Fruit fly (Drosophila melanogaster) whole organism, embryonic: ENCODE measurements around the gene CG14958.

Source experiments
- ATbp ChIP-seq: fragments of 200-800 bp; sonication (Bioruptor generic); optimal IDR thresholded peaks from 2 replicates; lab custom pipeline; 2017; ENCODE audit warnings: missing biosample characterization, mild to moderate bottlenecking, missing genetic modification characterization, missing genetic modification reagents
- Atf3 ChIP-seq: fragments of 200-800 bp; sonication (Bioruptor generic); optimal IDR thresholded peaks from 3 replicates; lab custom pipeline; 2016; ENCODE audit warnings: missing biosample characterization, missing genetic modification characterization
- CG10267 ChIP-seq: fragments of 200-800 bp; sonication (Bioruptor generic); optimal IDR thresholded peaks from 2 replicates; lab custom pipeline; 2018; ENCODE audit warnings: missing biosample characterization, mild to moderate bottlenecking, missing genetic modification characterization, moderate library complexity
- CG10565 ChIP-seq: fragments of 200-800 bp; sonication (Bioruptor generic); optimal IDR thresholded peaks from 3 replicates; lab custom pipeline; 2016; ENCODE audit warnings: missing biosample characterization, mild to moderate bottlenecking, missing genetic modification characterization
- CG11696 ChIP-seq: fragments of 200-800 bp; sonication (Bioruptor generic); IDR thresholded peaks from 2 replicates; pipeline ENCODE4 v1.3.6; 2022; ENCODE audit warnings: missing biosample characterization, missing genetic modification characterization
- CG1233 ChIP-seq: fragments of 200-800 bp; sonication (Bioruptor generic); optimal IDR thresholded peaks from 4 replicates; lab custom pipeline; 2018; ENCODE audit warnings: missing biosample characterization, mild to moderate bottlenecking, missing genetic modification characterization
- CG12744 ChIP-seq: fragments of 200-800 bp; sonication (Bioruptor generic); optimal IDR thresholded peaks from 2 replicates; lab custom pipeline; 2016; ENCODE audit warnings: missing biosample characterization, missing genetic modification characterization
- CG13287 ChIP-seq: fragments of 200-800 bp; sonication (Bioruptor generic); IDR thresholded peaks from 2 replicates; pipeline ENCODE4 v1.3.6; 2022; ENCODE audit warnings: missing biosample characterization, missing genetic modification characterization; ENCODE audit not compliant: partially characterized antibody
- CG16863 ChIP-seq: fragments of 200-800 bp; sonication (Bioruptor generic); optimal IDR thresholded peaks from 3 replicates; lab custom pipeline; 2016; ENCODE audit warnings: missing biosample characterization, missing genetic modification characterization
- CG17186 ChIP-seq: fragments of 200-800 bp; sonication (Bioruptor generic); optimal IDR thresholded peaks from 3 replicates; lab custom pipeline; 2017; ENCODE audit warnings: missing biosample characterization, missing genetic modification reagents, missing genetic modification characterization
- CG18262 ChIP-seq: fragments of 200-800 bp; optimal IDR thresholded peaks from 3 replicates; lab custom pipeline; 2019; ENCODE audit warnings: missing biosample characterization, mild to moderate bottlenecking, missing genetic modification characterization, moderate library complexity
- CG2116 ChIP-seq: fragments of 200-800 bp; sonication (Bioruptor generic); optimal IDR thresholded peaks from 3 replicates; lab custom pipeline; 2018; ENCODE audit warnings: missing biosample characterization, mild to moderate bottlenecking, missing genetic modification characterization
- CG34224 ChIP-seq: fragments of 200-800 bp; sonication (Bioruptor generic); IDR thresholded peaks from 3 replicates; pipeline ENCODE4 v1.3.6; 2022; ENCODE audit warnings: missing biosample characterization, missing genetic modification characterization; ENCODE audit not compliant: partially characterized antibody
- CG34376 ChIP-seq: fragments of 200-800 bp; sonication (Bioruptor generic); optimal IDR thresholded peaks from 2 replicates; lab custom pipeline; 2018; ENCODE audit warnings: missing biosample characterization, mild to moderate bottlenecking, missing genetic modification characterization
- CG4360 ChIP-seq: fragments of 200-800 bp; sonication (Bioruptor generic); IDR thresholded peaks from 2 replicates; pipeline ENCODE4 v1.3.6; 2022; ENCODE audit warnings: missing biosample characterization, missing genetic modification characterization
- CG4424 ChIP-seq: fragments of 200-800 bp; sonication (Bioruptor generic); optimal IDR thresholded peaks from 3 replicates; lab custom pipeline; 2016; ENCODE audit warnings: missing biosample characterization, missing genetic modification characterization
- CG6791 ChIP-seq: fragments of 200-800 bp; sonication (Bioruptor generic); IDR thresholded peaks from 3 replicates; pipeline ENCODE4 v1.3.6; 2022; ENCODE audit warnings: missing biosample characterization, missing genetic modification characterization; ENCODE audit not compliant: partially characterized antibody
- CG7556 ChIP-seq: fragments of 200-800 bp; sonication (Bioruptor generic); optimal IDR thresholded peaks from 2 replicates; lab custom pipeline; 2017; ENCODE audit warnings: missing biosample characterization, mild to moderate bottlenecking, missing genetic modification characterization
- Camta ChIP-seq: fragments of 200-800 bp; sonication (Bioruptor generic); optimal IDR thresholded peaks from 2 replicates; lab custom pipeline; 2016; ENCODE audit warnings: missing biosample characterization, missing genetic modification characterization
- H15 ChIP-seq: fragments of 200-800 bp; sonication (Bioruptor generic); IDR thresholded peaks from 3 replicates; pipeline ENCODE4 v1.3.6; 2022; ENCODE audit warnings: missing biosample characterization, missing genetic modification characterization
- HLH3B ChIP-seq: fragments of 200-800 bp; sonication (Bioruptor generic); IDR thresholded peaks from 2 replicates; pipeline ENCODE4 v1.3.6; 2022; ENCODE audit warnings: missing biosample characterization, missing genetic modification characterization
- Hr39 ChIP-seq: fragments of >200 bp; optimal IDR thresholded peaks from 2 replicates; lab custom pipeline; 2017
- Mad ChIP-seq: fragments of 200-800 bp; sonication (Bioruptor generic); optimal IDR thresholded peaks from 2 replicates; lab custom pipeline; 2016; ENCODE audit warnings: missing biosample characterization, missing genetic modification characterization
- Max ChIP-seq: fragments of 200-800 bp; sonication (Bioruptor generic); optimal IDR thresholded peaks from 2 replicates; lab custom pipeline; 2016; ENCODE audit warnings: missing biosample characterization, mild to moderate bottlenecking, missing genetic modification characterization
- Med ChIP-seq: fragments of 200-800 bp; sonication (Bioruptor generic); peaks from one replicate; lab custom pipeline; 2016; ENCODE audit warnings: missing biosample characterization, missing genetic modification characterization, mild to moderate bottlenecking, inconsistent platforms, moderate library complexity
- NC2β ChIP-seq: fragments of 200-800 bp; sonication (Bioruptor generic); optimal IDR thresholded peaks from 2 replicates; lab custom pipeline; 2016; ENCODE audit warnings: missing biosample characterization, missing genetic modification characterization
- Nf-YC ChIP-seq: fragments of 200-800 bp; optimal IDR thresholded peaks from 3 replicates; lab custom pipeline; 2019; ENCODE audit warnings: missing biosample characterization, mild to moderate bottlenecking, missing genetic modification characterization, moderate library complexity
- Pdp1 ChIP-seq, 2 experiments: fragments of 200-800 bp; sonication (Bioruptor generic); optimal IDR thresholded peaks; 3 replicates each; lab custom pipeline; 2016; ENCODE audit warnings: missing biosample characterization in 2 of 2, missing genetic modification characterization in 2 of 2, mild to moderate bottlenecking in 1 of 2, moderate library complexity in 1 of 2
- Ptx1 ChIP-seq: fragments of 200-800 bp; sonication (Bioruptor generic); IDR thresholded peaks from 2 replicates; pipeline ENCODE4 v1.3.6; 2022; ENCODE audit warnings: missing biosample characterization, missing genetic modification characterization
- Rfx ChIP-seq: fragments of 200-800 bp; sonication (Bioruptor generic); IDR thresholded peaks from 2 replicates; pipeline ENCODE4 v1.3.6; 2022; ENCODE audit warnings: missing biosample characterization, missing genetic modification characterization
- Sin3A ChIP-seq: fragments of >200 bp; optimal IDR thresholded peaks from 2 replicates; lab custom pipeline; 2018
- Stat92E ChIP-seq, 3 experiments: fragments of >200 bp in 2 of 3; fragments of 200-800 bp in 1 of 3; sonication (Bioruptor generic) in 1 of 3; optimal IDR thresholded peaks; 2 replicates each; lab custom pipeline; 2017 to 2019; ENCODE audit warnings: missing biosample characterization in 3 of 3, missing genetic modification characterization in 3 of 3, mild to moderate bottlenecking in 1 of 3, moderate library complexity in 1 of 3
- Trl ChIP-seq, 3 experiments: fragments of >200 bp in 2 of 3; fragments of 200-800 bp in 1 of 3; sonication (Bioruptor generic) in 1 of 3; optimal IDR thresholded peaks; 2 replicates in 1 of 3; 3 replicates in 2 of 3; lab custom pipeline; 2016 to 2017; ENCODE audit warnings: missing biosample characterization in 1 of 3, missing genetic modification characterization in 1 of 3
- bab2 ChIP-seq: fragments of 200-800 bp; sonication (Bioruptor generic); optimal IDR thresholded peaks from 2 replicates; lab custom pipeline; 2016; ENCODE audit warnings: missing biosample characterization, missing genetic modification characterization
- bcd ChIP-seq: fragments of 200-800 bp; sonication (Bioruptor generic); optimal IDR thresholded peaks from 2 replicates; lab custom pipeline; 2017; ENCODE audit warnings: missing biosample characterization, mild to moderate bottlenecking, missing genetic modification characterization
- dm ChIP-seq: fragments of 200-800 bp; sonication (Bioruptor generic); optimal IDR thresholded peaks from 3 replicates; lab custom pipeline; 2016; ENCODE audit warnings: missing biosample characterization, missing genetic modification characterization
- exex ChIP-seq: fragments of 200-800 bp; sonication (Bioruptor generic); optimal IDR thresholded peaks from 4 replicates; lab custom pipeline; 2018; ENCODE audit warnings: missing biosample characterization, mild to moderate bottlenecking, missing genetic modification characterization, moderate library complexity
- fd3F ChIP-seq: fragments of 200-800 bp; sonication (Bioruptor generic); optimal IDR thresholded peaks from 2 replicates; lab custom pipeline; 2018; ENCODE audit warnings: missing biosample characterization, mild to moderate bottlenecking, missing genetic modification characterization, moderate library complexity
- kah ChIP-seq: fragments of 200-800 bp; sonication (Bioruptor generic); optimal IDR thresholded peaks from 2 replicates; lab custom pipeline; 2018; ENCODE audit warnings: missing biosample characterization, mild to moderate bottlenecking, missing genetic modification characterization
- kay ChIP-seq: fragments of 200-800 bp; sonication (Bioruptor generic); optimal IDR thresholded peaks from 2 replicates; lab custom pipeline; 2016; ENCODE audit warnings: missing biosample characterization, missing genetic modification characterization
- kni ChIP-seq: fragments of 200-800 bp; sonication (Bioruptor generic); optimal IDR thresholded peaks from 3 replicates; lab custom pipeline; 2017; ENCODE audit warnings: mild to moderate bottlenecking, missing biosample characterization, missing genetic modification reagents, missing genetic modification characterization
- nmo ChIP-seq: fragments of 200-800 bp; sonication (Bioruptor generic); optimal IDR thresholded peaks from 2 replicates; lab custom pipeline; 2018; ENCODE audit warnings: missing biosample characterization, mild to moderate bottlenecking, missing genetic modification characterization, moderate library complexity
- prd ChIP-seq, 3 experiments: fragments of >200 bp in 2 of 3; fragments of 200-800 bp in 1 of 3; sonication (Bioruptor generic) in 1 of 3; optimal IDR thresholded peaks in 2 of 3; IDR thresholded peaks in 1 of 3; 2 replicates in 2 of 3; 3 replicates in 1 of 3; pipeline versions ENCODE4 v1.3.6 to Lab custom; 2017 to 2022; ENCODE audit warnings: missing biosample characterization in 1 of 3, missing genetic modification characterization in 1 of 3
- psq ChIP-seq: fragments of 200-800 bp; sonication (Bioruptor generic); optimal IDR thresholded peaks from 2 replicates; lab custom pipeline; 2017; ENCODE audit warnings: missing biosample characterization, missing genetic modification characterization
- ro ChIP-seq: fragments of 200-800 bp; sonication (Bioruptor generic); IDR thresholded peaks from 2 replicates; pipeline ENCODE4 v1.3.6; 2022; ENCODE audit warnings: missing biosample characterization, missing genetic modification characterization
- salm ChIP-seq: fragments of 200-800 bp; sonication (Bioruptor generic); optimal IDR thresholded peaks from 2 replicates; lab custom pipeline; 2018; ENCODE audit warnings: missing biosample characterization, mild to moderate bottlenecking, missing genetic modification characterization
- tin ChIP-seq: fragments of 200-800 bp; sonication (Bioruptor generic); optimal IDR thresholded peaks from 3 replicates; lab custom pipeline; 2016; ENCODE audit warnings: missing biosample characterization, missing genetic modification characterization
- trem ChIP-seq: fragments of 200-800 bp; optimal IDR thresholded peaks from 3 replicates; lab custom pipeline; 2019; ENCODE audit warnings: missing biosample characterization, mild to moderate bottlenecking, missing genetic modification characterization, moderate library complexity
- tx ChIP-seq: fragments of 200-800 bp; sonication (Bioruptor generic); optimal IDR thresholded peaks from 2 replicates; lab custom pipeline; 2016; ENCODE audit warnings: missing biosample characterization, missing genetic modification characterization
- wor ChIP-seq: fragments of 200-800 bp; sonication (Bioruptor generic); IDR thresholded peaks from 2 replicates; pipeline ENCODE4 v1.3.6; 2022; ENCODE audit warnings: missing biosample characterization, missing genetic modification characterization
- zf30C ChIP-seq: fragments of 200-800 bp; sonication (Bioruptor generic); optimal IDR thresholded peaks from 3 replicates; lab custom pipeline; 2018; ENCODE audit warnings: missing biosample characterization, mild to moderate bottlenecking, missing genetic modification characterization

CG14958 gene

DNA sequence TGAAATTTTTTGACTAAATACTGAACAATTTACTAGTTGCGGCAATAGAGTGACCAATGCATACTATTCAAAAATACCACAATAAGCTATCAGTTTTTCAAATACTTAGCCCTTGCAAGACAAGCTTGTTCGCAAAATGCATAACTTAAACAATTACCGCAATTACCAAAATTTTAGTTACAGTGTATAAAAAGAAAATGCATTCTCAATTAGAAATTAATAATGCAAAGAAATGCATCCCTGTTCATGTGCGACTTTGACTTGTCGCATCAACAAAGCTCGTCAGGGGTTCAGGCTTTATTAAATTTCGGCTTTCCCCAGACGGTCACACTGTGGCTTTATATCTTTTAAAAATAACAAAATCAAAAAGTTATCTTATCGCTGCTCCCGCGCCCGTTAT is 29.1 kb downstream of the CG14958 start, which contains the start of the genes hob and nSMase (continued):
- TF ChIP-seq kay (GFP tag; lab: Kevin White, UChicago) = no peak
- no peak for TF ChIP-seq zf30C (GFP tag; lab: Kevin White, UChicago)
- TF ChIP-seq Trl (optimal IDR thresholded peaks at IDR 0.05; lab: Kevin White, UChicago) = no peak
- TF ChIP-seq Trl (GFP tag; optimal IDR thresholded peaks at IDR 0.05; lab: Kevin White, UChicago) = no peak
- peak; percentile 76 for TF ChIP-seq Med (GFP tag; lab: Kevin White, UChicago)
- TF ChIP-seq nmo = peak; percentile 58
- TF ChIP-seq bcd (GFP tag; lab: Kevin White, UChicago) = no peak
- no peak for TF ChIP-seq Camta (GFP tag; lab: Kevin White, UChicago)
- no peak for TF ChIP-seq Rfx
- TF ChIP-seq Nf-YC (tag; lab: Kevin White, UChicago) = no peak
- no peak for TF ChIP-seq CG1233 (GFP tag; lab: Kevin White, UChicago)
- no peak for TF ChIP-seq fd3F
- peak; percentile 33 for TF ChIP-seq Max (GFP tag; lab: Kevin White, UChicago)
- peak; percentile 58 for TF ChIP-seq CG17186
- TF ChIP-seq CG10267 = no peak
- TF ChIP-seq CG10565 (GFP tag; lab: Kevin White, UChicago) = no peak
- no peak for TF ChIP-seq HLH3B (GFP tag; lab: Robert Waterston, UW)
- TF ChIP-seq ro (GFP tag; lab: Robert Waterston, UW) = no peak
- no peak for TF ChIP-seq CG12744 (GFP tag; lab: Kevin White, UChicago)
- no peak for TF ChIP-seq Atf3 (GFP tag; lab: Kevin White, UChicago)
- no peak for TF ChIP-seq kah (GFP tag; lab: Kevin White, UChicago)
- TF ChIP-seq CG6791 = no peak
- no peak for TF ChIP-seq CG4360
- TF ChIP-seq trem (tag; lab: Kevin White, UChicago) = peak; percentile 70
- TF ChIP-seq Hr39 (lab: Kevin White, UChicago) = no peak
- peak; percentile 38 for TF ChIP-seq dm (GFP tag; lab: Kevin White, UChicago)
- TF ChIP-seq Stat92E (GFP tag; optimal IDR thresholded peaks at IDR 0.05; lab: Kevin White, UChicago) = peak in 1 of 3 experiments; percentile 40
- no peak for TF ChIP-seq kni (GFP tag; lab: Kevin White, UChicago)
- no peak for TF ChIP-seq Mad
- TF ChIP-seq CG11696 (GFP tag; lab: Robert Waterston, UW) = no peak
- no peak for TF ChIP-seq Ptx1
- no peak for TF ChIP-seq wor
- TF ChIP-seq NC2β = peak; percentile 11
- TF ChIP-seq prd (optimal IDR thresholded peaks at IDR 0.05; lab: Kevin White, UChicago) = no peak
- TF ChIP-seq prd (GFP tag; IDR thresholded peaks at IDR 0.05; lab: Robert Waterston, UW) = no peak
- TF ChIP-seq CG4424 = no peak
- TF ChIP-seq CG13287 = peak; percentile 29; the same call in 1 of the 2 replicates
- TF ChIP-seq tx (GFP tag; lab: Kevin White, UChicago) = no peak
- no peak for TF ChIP-seq tin
- no peak for TF ChIP-seq CG7556
- TF ChIP-seq CG16863 (GFP tag; lab: Kevin White, UChicago) = no peak
- peak; percentile 97 for TF ChIP-seq CG2116 (GFP tag; lab: Kevin White, UChicago)
- TF ChIP-seq psq (GFP tag; lab: Kevin White, UChicago) = no peak
- TF ChIP-seq CG18262 (tag; lab: Kevin White, UChicago) = no peak
- no peak for TF ChIP-seq salm
- TF ChIP-seq CG34224 (GFP tag; lab: Robert Waterston, UW) = no peak
- TF ChIP-seq Sin3A = peak; percentile 54
- no peak for TF ChIP-seq Pdp1 (GFP tag; optimal IDR thresholded peaks at IDR 0.05; lab: Kevin White, UChicago)
- TF ChIP-seq bab2 (GFP tag; lab: Kevin White, UChicago) = no peak
- peak; percentile 37 for TF ChIP-seq CG34376 (GFP tag; lab: Kevin White, UChicago)
- no peak for TF ChIP-seq exex (tag; lab: Kevin White, UChicago)
- TF ChIP-seq ATbp (GFP tag; lab: Kevin White, UChicago) = no peak
- TF ChIP-seq H15 (GFP tag; lab: Robert Waterston, UW) = no peak
